Fruit fly (Drosophila melanogaster) Kc167 (cell line): ENCODE results near the gene vex.
"Not testable (repeated sequence)": the region's sequence is repeated elsewhere in the genome, so short reads cannot be mapped to it uniquely, and the experiment has no call there.

Source experiments
- Myc ChIP-seq: fragments of >200 bp; optimal IDR thresholded peaks from 2 replicates; lab custom pipeline; 2017; ENCODE audit warnings: missing external identifiers
- Sin3A ChIP-seq: fragments of >200 bp; optimal IDR thresholded peaks from 2 replicates; lab custom pipeline; 2018; ENCODE audit warnings: missing external identifiers
- h ChIP-seq: fragments of >200 bp; optimal IDR thresholded peaks from 3 replicates; lab custom pipeline; 2018; ENCODE audit warnings: missing external identifiers
- insv ChIP-seq: fragments of >200 bp; optimal IDR thresholded peaks from 3 replicates; lab custom pipeline; 2018; ENCODE audit warnings: missing external identifiers
- psq ChIP-seq: fragments of >200 bp; optimal IDR thresholded peaks from 2 replicates; lab custom pipeline; 2017; ENCODE audit warnings: missing external identifiers
- ttk ChIP-seq: sonication (Bioruptor generic); optimal IDR thresholded peaks from 2 replicates; lab custom pipeline; 2017; ENCODE audit warnings: missing external identifiers

vex gene

dm6 chrX:10966978-10967731 is 72.5 kb downstream of the vex start, which contains the start of gene C901:
TSS of gene C901 (minus strand) at chrX:10967134.
- TF ChIP-seq Myc (lab: Kevin White, UChicago) (no peak), h (lab: Kevin White, UChicago) (no peak), ttk (lab: Kevin White, UChicago) (no peak), psq (lab: Kevin White, UChicago) (no peak), insv (no peak), Sin3A (no peak)

DNA sequence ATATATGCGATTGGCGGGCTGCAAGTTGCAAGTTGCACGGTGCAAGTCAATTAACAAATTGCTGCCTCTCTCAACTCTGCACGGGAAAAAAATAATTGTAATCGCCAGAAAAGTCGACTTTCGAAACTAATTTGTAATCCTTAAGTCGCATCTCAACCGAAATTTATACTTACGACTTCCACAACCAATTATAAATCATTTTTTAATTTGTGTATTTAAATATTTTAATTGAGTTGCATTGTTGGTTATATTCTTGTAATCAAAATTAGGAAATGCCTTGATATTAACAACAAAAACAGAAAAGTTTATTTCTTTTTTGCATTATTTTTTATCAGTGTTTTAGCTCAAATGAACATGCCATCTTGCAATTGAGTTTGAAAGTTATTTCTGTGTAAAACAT is 79.8 kb downstream of the vex start:
- TF ChIP-seq Sin3A, result no peak
- no peak for TF ChIP-seq h (lab: Kevin White, UChicago)
- TF ChIP-seq psq (lab: Kevin White, UChicago), result no peak
- no peak for TF ChIP-seq insv
- TF ChIP-seq Myc (lab: Kevin White, UChicago), result no peak
- no peak for TF ChIP-seq ttk (lab: Kevin White, UChicago)

- TF ChIP-seq ttk (lab: Kevin White, UChicago) (no peak), h (lab: Kevin White, UChicago) (no peak), psq (lab: Kevin White, UChicago) (no peak), Sin3A (no peak), insv (no peak), Myc (lab: Kevin White, UChicago) (no peak)
These were observed 86.5 kb downstream of the vex start for dm6 chrX:10953240-10953639.

- TF ChIP-seq h (lab: Kevin White, UChicago), result no peak
- TF ChIP-seq Myc (lab: Kevin White, UChicago), result no peak
- TF ChIP-seq Sin3A, result no peak
- TF ChIP-seq psq (lab: Kevin White, UChicago), result no peak
- no peak for TF ChIP-seq ttk (lab: Kevin White, UChicago)
- no peak for TF ChIP-seq insv
These were observed 87.3 kb downstream of the vex start, which contains the start of gene Rab9Fb for dm6 chrX:10952386-10952785. TSS of gene Rab9Fb (minus strand) at chrX:10952486.

DNA sequence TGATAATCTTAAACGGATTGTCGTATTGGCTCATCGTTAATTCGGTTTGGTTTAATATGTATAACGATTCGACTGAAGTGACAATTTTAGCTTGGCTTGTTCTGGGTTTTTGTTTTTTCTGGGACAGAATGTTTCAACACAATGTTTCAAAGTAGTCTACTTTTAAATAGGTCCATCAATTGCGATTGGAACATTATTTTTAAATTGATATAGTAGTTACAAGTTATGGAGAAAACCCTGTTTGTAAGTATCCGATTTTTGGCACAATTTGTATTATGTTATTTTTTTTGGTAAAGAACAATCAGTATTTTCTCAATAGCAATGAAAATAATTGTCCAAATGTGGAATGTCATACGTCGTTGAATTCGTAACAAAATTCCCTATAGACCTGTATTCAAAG is 88.8 kb downstream of the vex start, which contains the start of gene Rab9Fa:
TSS of gene Rab9Fa (minus strand) at position 101 of the 400 bp plus-strand sequence.
- not testable (repeated sequence) for TF ChIP-seq psq, ttk, h (lab: Kevin White, UChicago)

DNA sequence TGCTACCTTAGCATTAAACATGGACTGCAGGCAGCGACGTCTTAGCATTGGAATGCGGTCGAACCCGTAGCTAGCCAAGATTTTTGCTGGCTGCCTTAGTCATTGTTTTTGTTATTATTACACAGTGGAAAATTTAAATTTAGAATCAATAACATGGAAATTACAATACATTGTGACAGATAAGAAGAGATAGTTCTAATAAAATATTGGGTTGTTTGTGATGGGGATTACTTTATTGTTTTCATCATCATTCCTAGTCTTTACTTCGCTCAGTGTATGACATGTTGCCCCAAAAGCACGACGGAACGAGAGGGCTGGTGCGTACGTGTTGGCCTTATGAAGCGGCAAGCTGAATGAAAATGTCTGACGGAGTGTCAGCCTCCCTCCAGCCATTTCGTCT is 103.1 kb downstream of the vex start:
- no peak for TF ChIP-seq insv
- no peak for TF ChIP-seq h (lab: Kevin White, UChicago)
- no peak for TF ChIP-seq psq (lab: Kevin White, UChicago)
- no peak for TF ChIP-seq Myc (lab: Kevin White, UChicago)
- no peak for TF ChIP-seq ttk (lab: Kevin White, UChicago)
- no peak for TF ChIP-seq Sin3A

- TF ChIP-seq h (lab: Kevin White, UChicago), result no peak
- no peak for TF ChIP-seq ttk (lab: Kevin White, UChicago)
- TF ChIP-seq insv, result no peak
- no peak for TF ChIP-seq psq (lab: Kevin White, UChicago)
- TF ChIP-seq Myc (lab: Kevin White, UChicago), result no peak
- TF ChIP-seq Sin3A, result no peak
These were observed 104.1 kb downstream of the vex start for dm6 chrX:10935587-10935986.

- TF ChIP-seq h (lab: Kevin White, UChicago) (no peak), insv (no peak), ttk (lab: Kevin White, UChicago) (no peak), Myc (lab: Kevin White, UChicago) (no peak), psq (lab: Kevin White, UChicago) (no peak)
These were observed 105.9 kb downstream of the vex start for dm6 chrX:10933776-10934175.

- no peak for TF ChIP-seq h (lab: Kevin White, UChicago)
- no peak for TF ChIP-seq ttk (lab: Kevin White, UChicago)
- no peak for TF ChIP-seq insv
- no peak for TF ChIP-seq psq (lab: Kevin White, UChicago)
- TF ChIP-seq Myc (lab: Kevin White, UChicago), result no peak
- no peak for TF ChIP-seq Sin3A
These were observed 107.4 kb downstream of the vex start for dm6 chrX:10932300-10932699.

DNA sequence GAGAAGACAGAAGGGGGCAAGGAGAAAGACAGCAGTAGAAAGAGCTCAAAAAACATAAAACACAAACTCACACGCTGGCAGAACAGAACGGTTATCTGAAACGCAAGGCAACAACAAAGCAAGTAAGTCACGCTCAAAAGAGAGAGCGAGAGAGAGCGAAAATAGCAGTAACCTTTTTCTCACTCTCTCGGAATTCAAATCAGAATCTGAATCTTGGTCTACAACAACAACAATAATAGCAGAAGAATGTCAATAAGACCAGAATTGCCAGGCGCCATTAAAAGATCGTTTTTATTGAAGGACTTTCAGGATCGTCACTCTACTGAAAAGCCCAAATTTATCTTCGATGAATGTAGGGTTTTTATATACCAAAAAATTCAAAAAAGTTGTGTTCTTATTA is 108.5 kb downstream of the vex start:
- TF ChIP-seq h (lab: Kevin White, UChicago) (no peak), psq (lab: Kevin White, UChicago) (no peak)

dm6 chrX:10930553-10931092 is 109.1 kb downstream of the vex start, which contains the start of gene Myo10A:
TSS of gene Myo10A (plus strand) at chrX:10930840.
- TF ChIP-seq Sin3A, result no peak
- no peak for TF ChIP-seq ttk (lab: Kevin White, UChicago)

DNA sequence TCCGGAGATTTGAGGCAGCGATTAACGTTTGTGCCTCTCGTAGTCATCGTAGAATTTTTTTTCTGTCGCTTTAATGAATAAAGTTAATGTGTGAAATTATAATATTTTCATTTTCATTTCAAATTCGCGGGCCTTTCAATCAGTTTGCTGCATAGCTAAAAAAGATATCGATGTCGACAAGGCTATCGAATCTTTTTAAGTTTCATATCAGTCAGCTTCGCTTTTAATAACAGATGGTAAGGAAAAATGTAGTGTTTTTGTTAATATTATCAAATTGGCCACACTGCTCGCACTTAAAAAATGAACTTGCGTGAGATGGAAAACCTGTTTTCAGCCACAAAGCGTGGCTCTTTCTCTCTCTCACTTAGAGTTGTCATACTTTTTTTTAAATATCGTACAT is 110.1 kb downstream of the vex start:
- no peak for TF ChIP-seq ttk (lab: Kevin White, UChicago)
- no peak for TF ChIP-seq psq (lab: Kevin White, UChicago)
- no peak for TF ChIP-seq Sin3A
- TF ChIP-seq Myc (lab: Kevin White, UChicago), result no peak
- TF ChIP-seq insv, result no peak
- TF ChIP-seq h (lab: Kevin White, UChicago), result no peak
